Worm (Caenorhabditis elegans) whole organism, L3 larva: Measurements from ENCODE around the gene parg-1.
A peak's percentile ranks its signal among the peaks of the same experiment; 100 is the strongest.

Experiments used
- egl-27 ChIP-seq: sonication (generic microtip); optimal IDR thresholded peaks from 4 replicates; lab custom pipeline; 2017; ENCODE audit warnings: missing biosample characterization, missing genetic modification reagents, missing genetic modification characterization
- nfya-1 ChIP-seq: sonication (generic microtip); optimal IDR thresholded peaks from 2 replicates; lab custom pipeline; 2017; ENCODE audit warnings: missing genetic modification characterization, mild to moderate bottlenecking, missing compliant biosample characterization, antibody characterized with exemption, moderate library complexity; ENCODE audit not compliant: insufficient read depth
- nhr-25 ChIP-seq: sonication (generic microtip); optimal IDR thresholded peaks from 2 replicates; lab custom pipeline; 2017; ENCODE audit warnings: missing biosample characterization, missing genetic modification characterization
- nhr-76 ChIP-seq: fragments of 150-350 bp; sonication (generic microtip); optimal IDR thresholded peaks from 5 replicates; lab custom pipeline; 2014; ENCODE audit warnings: missing biosample characterization, missing genetic modification characterization
- snpc-4 ChIP-seq: fragments of 150-350 bp; optimal IDR thresholded peaks from 2 replicates; lab custom pipeline; 2014; ENCODE audit warnings: missing biosample characterization, missing genetic modification characterization

- TF ChIP-seq snpc-4: no peak
- TF ChIP-seq nfya-1 (tag; lab: Kevin White, UChicago): peak; percentile 66
- TF ChIP-seq nhr-76 (tag; lab: Kevin White, UChicago): no peak
- TF ChIP-seq nhr-25 (tag; lab: Kevin White, UChicago): no peak
- TF ChIP-seq egl-27: no peak
These were observed 12.6 kb downstream of the parg-1 start for ce11 chrIV:8758620-8759019.
